Worm (Caenorhabditis elegans) whole organism, young adult: Measurements from ENCODE around the gene T24A6.7.
"Not testable (repeated sequence)": the region's sequence is repeated elsewhere in the genome, so short reads cannot be mapped to it uniquely, and the experiment has no call there.

ENCODE experiments used
- hmg-20 ChIP-seq: fragments of 200-800 bp; sonication (Bioruptor generic); IDR thresholded peaks from 2 replicates; pipeline ENCODE4 v1.3.6; 2022; ENCODE audit warnings: missing genetic modification reagents, missing genetic modification characterization, missing compliant biosample characterization
- rcor-1 ChIP-seq: fragments of 200-800 bp; sonication (Bioruptor generic); IDR thresholded peaks from 2 replicates; pipeline ENCODE4 v1.3.6; 2022; ENCODE audit warnings: missing genetic modification reagents, missing genetic modification characterization, missing compliant biosample characterization

ce11 chrV:3559704-3560103 lies 34.6 kb downstream of the T24A6.7 start:
- TF ChIP-seq rcor-1, hmg-20 (GFP tag; lab: Robert Waterston, UW): not testable (repeated sequence)
